Worm (Caenorhabditis elegans) whole organism, L3 larva: ENCODE data around the gene rpoa-12.

Experiments
- ceh-28 ChIP-seq: fragments of 150-350 bp; optimal IDR thresholded peaks from 2 replicates; lab custom pipeline; 2014; ENCODE audit warnings: missing biosample characterization, missing genetic modification reagents, missing genetic modification characterization
- nhr-25 ChIP-seq: sonication (generic microtip); optimal IDR thresholded peaks from 2 replicates; lab custom pipeline; 2017; ENCODE audit warnings: missing biosample characterization, missing genetic modification characterization
- tbx-2 ChIP-seq: sonication (generic microtip); optimal IDR thresholded peaks from 2 replicates; lab custom pipeline; 2016; ENCODE audit warnings: mild to moderate bottlenecking, missing genetic modification characterization, missing compliant biosample characterization

ce11 chrV:14414964-14415564 lies 8.0 kb downstream of the rpoa-12 start, which contains the start of the genes nxf-1 and C15H11.11:
- TF ChIP-seq ceh-28 (peak; percentile 58), tbx-2 (tag; lab: Kevin White, UChicago) (no peak), nhr-25 (peak; percentile 44)
